Fruit fly (Drosophila melanogaster) whole organism, embryonic: Measurements from ENCODE around the gene trx.

Experiments used
- Ada2b ChIP-seq: fragments of 200-800 bp; sonication (Bioruptor generic); IDR thresholded peaks from 2 replicates; pipeline ENCODE4 v1.3.6; 2022; ENCODE audit warnings: missing biosample characterization, missing genetic modification characterization
- Atf-2 ChIP-seq: fragments of 200-800 bp; sonication (Bioruptor generic); optimal IDR thresholded peaks from 2 replicates; lab custom pipeline; 2016; ENCODE audit warnings: missing biosample characterization, missing genetic modification characterization
- CG10274 ChIP-seq: fragments of 200-800 bp; sonication (Bioruptor generic); optimal IDR thresholded peaks from 3 replicates; lab custom pipeline; 2017; ENCODE audit warnings: missing biosample characterization, mild to moderate bottlenecking, missing genetic modification characterization
- CG10959 ChIP-seq: fragments of 200-800 bp; sonication (Bioruptor generic); IDR thresholded peaks from 2 replicates; pipeline ENCODE4 v1.3.6; 2022; ENCODE audit warnings: missing biosample characterization, missing genetic modification characterization
- CG1233 ChIP-seq: fragments of 200-800 bp; sonication (Bioruptor generic); optimal IDR thresholded peaks from 4 replicates; lab custom pipeline; 2018; ENCODE audit warnings: missing biosample characterization, mild to moderate bottlenecking, missing genetic modification characterization
- CG13287 ChIP-seq: fragments of 200-800 bp; sonication (Bioruptor generic); IDR thresholded peaks from 2 replicates; pipeline ENCODE4 v1.3.6; 2022; ENCODE audit warnings: missing biosample characterization, missing genetic modification characterization; ENCODE audit not compliant: partially characterized antibody
- CG13624 ChIP-seq: fragments of 200-800 bp; sonication (Bioruptor generic); optimal IDR thresholded peaks from 2 replicates; lab custom pipeline; 2016; ENCODE audit warnings: missing biosample characterization, missing genetic modification characterization
- CG13894 ChIP-seq: fragments of 200-800 bp; sonication (Bioruptor generic); optimal IDR thresholded peaks from 3 replicates; lab custom pipeline; 2018; ENCODE audit warnings: missing biosample characterization, mild to moderate bottlenecking, missing genetic modification characterization, moderate library complexity
- CG14050 ChIP-seq: fragments of 200-800 bp; sonication (Bioruptor generic); IDR thresholded peaks from 3 replicates; pipeline ENCODE4 v1.3.6; 2022; ENCODE audit warnings: missing biosample characterization, missing genetic modification characterization
- CG14667 ChIP-seq: fragments of 200-800 bp; sonication (Bioruptor generic); IDR thresholded peaks from 2 replicates; pipeline ENCODE4 v1.3.6; 2022; ENCODE audit warnings: missing biosample characterization, missing genetic modification characterization
- CG17612 ChIP-seq: fragments of 200-800 bp; sonication (Bioruptor generic); IDR thresholded peaks from 2 replicates; pipeline ENCODE4 v1.3.6; 2022; ENCODE audit warnings: missing biosample characterization, missing genetic modification characterization
- CG18599 ChIP-seq: fragments of 200-800 bp; sonication (Bioruptor generic); optimal IDR thresholded peaks from 3 replicates; lab custom pipeline; 2017; ENCODE audit warnings: missing biosample characterization, missing genetic modification characterization, mild to moderate bottlenecking, moderate library complexity, missing genetic modification reagents
- CG34422 ChIP-seq: fragments of 200-800 bp; sonication (Bioruptor generic); IDR thresholded peaks from 3 replicates; pipeline ENCODE4 v1.3.6; 2022; ENCODE audit warnings: missing biosample characterization, missing genetic modification characterization
- CG3995 ChIP-seq: fragments of 200-800 bp; sonication (Bioruptor generic); optimal IDR thresholded peaks from 3 replicates; lab custom pipeline; 2016; ENCODE audit warnings: missing biosample characterization, missing genetic modification characterization
- CG4360 ChIP-seq: fragments of 200-800 bp; sonication (Bioruptor generic); IDR thresholded peaks from 2 replicates; pipeline ENCODE4 v1.3.6; 2022; ENCODE audit warnings: missing biosample characterization, missing genetic modification characterization
- CG4404 ChIP-seq: fragments of 200-800 bp; sonication (Bioruptor generic); IDR thresholded peaks from 2 replicates; pipeline ENCODE4 v1.3.6; 2022; ENCODE audit warnings: missing biosample characterization, missing genetic modification characterization
- CG4730 ChIP-seq: fragments of 200-800 bp; sonication (Bioruptor generic); IDR thresholded peaks from 2 replicates; pipeline ENCODE4 v1.3.6; 2022; ENCODE audit warnings: missing biosample characterization, missing genetic modification characterization
- CG4854 ChIP-seq: fragments of 200-800 bp; sonication (Bioruptor generic); optimal IDR thresholded peaks from 2 replicates; lab custom pipeline; 2016; ENCODE audit warnings: missing biosample characterization, missing genetic modification characterization, inconsistent platforms
- CG6175 ChIP-seq: fragments of 200-800 bp; sonication (Bioruptor generic); IDR thresholded peaks from 3 replicates; pipeline ENCODE4 v1.3.6; 2022; ENCODE audit warnings: missing biosample characterization, missing genetic modification characterization
- CG8281 ChIP-seq: fragments of 200-800 bp; sonication (Bioruptor generic); optimal IDR thresholded peaks from 2 replicates; lab custom pipeline; 2018; ENCODE audit warnings: missing biosample characterization, mild to moderate bottlenecking, missing genetic modification characterization, moderate library complexity
- Camta ChIP-seq: fragments of 200-800 bp; sonication (Bioruptor generic); optimal IDR thresholded peaks from 2 replicates; lab custom pipeline; 2016; ENCODE audit warnings: missing biosample characterization, missing genetic modification characterization
- CoRest ChIP-seq: fragments of 200-800 bp; sonication (Bioruptor generic); optimal IDR thresholded peaks from 3 replicates; lab custom pipeline; 2018; ENCODE audit warnings: missing biosample characterization, mild to moderate bottlenecking, missing genetic modification characterization, moderate library complexity
- Dad ChIP-seq: fragments of 200-800 bp; sonication (Bioruptor generic); optimal IDR thresholded peaks from 3 replicates; lab custom pipeline; 2016; ENCODE audit warnings: missing biosample characterization, missing genetic modification characterization
- Dfd ChIP-seq, 2 experiments: fragments of >200 bp; optimal IDR thresholded peaks; 2 replicates each; lab custom pipeline; 2017; ENCODE audit warnings: missing biosample characterization in 2 of 2, missing genetic modification characterization in 2 of 2
- Dref ChIP-seq: fragments of 200-800 bp; sonication (Bioruptor generic); IDR thresholded peaks from 2 replicates; pipeline ENCODE4 v1.3.6; 2022; ENCODE audit warnings: missing biosample characterization, missing genetic modification characterization
- Eip74EF ChIP-seq, 2 experiments: fragments of 200-800 bp in 1 of 2; fragments of >200 bp in 1 of 2; sonication (Bioruptor generic) in 1 of 2; optimal IDR thresholded peaks; 2 replicates each; lab custom pipeline; 2017 to 2019; ENCODE audit warnings: missing biosample characterization in 2 of 2, missing genetic modification characterization in 2 of 2, mild to moderate bottlenecking in 1 of 2, moderate library complexity in 1 of 2
- Ets65A ChIP-seq: fragments of 200-800 bp; sonication (Bioruptor generic); peaks from one replicate; lab custom pipeline; 2016; ENCODE audit warnings: missing biosample characterization, missing genetic modification characterization
- Hand ChIP-seq: fragments of 200-800 bp; sonication (Bioruptor generic); optimal IDR thresholded peaks from 2 replicates; lab custom pipeline; 2017; ENCODE audit warnings: mild to moderate bottlenecking, missing biosample characterization, missing genetic modification reagents, missing genetic modification characterization
- Hr3 ChIP-seq: fragments of 200-800 bp; sonication (Bioruptor generic); optimal IDR thresholded peaks from 3 replicates; lab custom pipeline; 2016; ENCODE audit warnings: missing biosample characterization, missing genetic modification characterization
- Hr78 ChIP-seq, 2 experiments: fragments of 200-800 bp in 1 of 2; fragments of >200 bp in 1 of 2; sonication (Bioruptor generic) in 1 of 2; optimal IDR thresholded peaks; 2 replicates each; lab custom pipeline; 2017 to 2019; ENCODE audit warnings: missing biosample characterization in 2 of 2, missing genetic modification characterization in 2 of 2, mild to moderate bottlenecking in 1 of 2, moderate library complexity in 1 of 2
- Max ChIP-seq: fragments of 200-800 bp; sonication (Bioruptor generic); optimal IDR thresholded peaks from 2 replicates; lab custom pipeline; 2016; ENCODE audit warnings: missing biosample characterization, mild to moderate bottlenecking, missing genetic modification characterization
- Opbp ChIP-seq: fragments of 200-800 bp; sonication (Bioruptor generic); IDR thresholded peaks from 3 replicates; pipeline ENCODE4 v1.3.6; 2022; ENCODE audit warnings: missing biosample characterization, missing genetic modification characterization; ENCODE audit not compliant: partially characterized antibody
- Sin3A ChIP-seq: fragments of >200 bp; optimal IDR thresholded peaks from 2 replicates; lab custom pipeline; 2018
- Sry-δ ChIP-seq: fragments of 200-800 bp; sonication (Bioruptor generic); optimal IDR thresholded peaks from 2 replicates; lab custom pipeline; 2016; ENCODE audit warnings: missing biosample characterization, missing genetic modification characterization
- amos ChIP-seq: fragments of 200-800 bp; sonication (Bioruptor generic); IDR thresholded peaks from 2 replicates; pipeline ENCODE4 v1.3.6; 2022; ENCODE audit warnings: missing biosample characterization, missing genetic modification characterization; ENCODE audit not compliant: partially characterized antibody
- ato ChIP-seq: fragments of 200-800 bp; sonication (Bioruptor generic); IDR thresholded peaks from 2 replicates; pipeline ENCODE4 v1.3.6; 2022; ENCODE audit warnings: missing biosample characterization, missing genetic modification characterization; ENCODE audit not compliant: partially characterized antibody
- cg ChIP-seq: fragments of 200-800 bp; sonication (Bioruptor generic); optimal IDR thresholded peaks from 3 replicates; lab custom pipeline; 2019; ENCODE audit warnings: missing biosample characterization, mild to moderate bottlenecking, missing genetic modification characterization, moderate library complexity
- crol ChIP-seq: fragments of 200-800 bp; sonication (Bioruptor generic); IDR thresholded peaks from 2 replicates; pipeline ENCODE4 v1.3.6; 2022; ENCODE audit warnings: missing biosample characterization, missing genetic modification characterization
- disco-r ChIP-seq: fragments of 200-800 bp; sonication (Bioruptor generic); optimal IDR thresholded peaks from 2 replicates; lab custom pipeline; 2016; ENCODE audit warnings: missing biosample characterization, missing genetic modification characterization
- ewg ChIP-seq: fragments of 200-800 bp; sonication (Bioruptor generic); optimal IDR thresholded peaks from 3 replicates; lab custom pipeline; 2017; ENCODE audit warnings: mild to moderate bottlenecking, missing biosample characterization, missing genetic modification reagents, missing genetic modification characterization
- eyg ChIP-seq: fragments of 200-800 bp; sonication (Bioruptor generic); optimal IDR thresholded peaks from 3 replicates; lab custom pipeline; 2016; ENCODE audit warnings: missing biosample characterization, missing genetic modification characterization
- fd102C ChIP-seq: fragments of 200-800 bp; sonication (Bioruptor generic); optimal IDR thresholded peaks from 2 replicates; lab custom pipeline; 2018; ENCODE audit warnings: missing biosample characterization, mild to moderate bottlenecking, missing genetic modification characterization, moderate library complexity
- gsb ChIP-seq: fragments of 200-800 bp; sonication (Bioruptor generic); IDR thresholded peaks from 2 replicates; pipeline ENCODE4 v1.3.6; 2022; ENCODE audit warnings: missing biosample characterization, missing genetic modification characterization
- h ChIP-seq: fragments of >200 bp; optimal IDR thresholded peaks from 2 replicates; lab custom pipeline; 2017
- lbe ChIP-seq: fragments of 200-800 bp; sonication (Bioruptor generic); optimal IDR thresholded peaks from 2 replicates; lab custom pipeline; 2016; ENCODE audit warnings: missing biosample characterization, mild to moderate bottlenecking, missing genetic modification characterization
- lilli ChIP-seq: fragments of 200-800 bp; sonication (Bioruptor generic); optimal IDR thresholded peaks from 3 replicates; lab custom pipeline; 2016; ENCODE audit warnings: missing biosample characterization, missing genetic modification characterization
- maf-S ChIP-seq: fragments of 200-800 bp; sonication (Bioruptor generic); optimal IDR thresholded peaks from 2 replicates; lab custom pipeline; 2016; ENCODE audit warnings: missing biosample characterization, missing genetic modification characterization
- org-1 ChIP-seq: fragments of 200-800 bp; sonication (Bioruptor generic); optimal IDR thresholded peaks from 2 replicates; lab custom pipeline; 2017; ENCODE audit warnings: missing biosample characterization, missing genetic modification characterization
- seq ChIP-seq: fragments of 200-800 bp; sonication (Bioruptor generic); IDR thresholded peaks from 2 replicates; pipeline ENCODE4 v1.3.6; 2022; ENCODE audit warnings: missing biosample characterization, missing genetic modification characterization
- sna ChIP-seq: fragments of 200-800 bp; sonication (Bioruptor generic); IDR thresholded peaks from 2 replicates; pipeline ENCODE4 v1.3.6; 2022; ENCODE audit warnings: missing biosample characterization, missing genetic modification characterization; ENCODE audit not compliant: partially characterized antibody
- tna ChIP-seq: fragments of 200-800 bp; sonication (Bioruptor generic); IDR thresholded peaks from 2 replicates; pipeline ENCODE4 v1.3.6; 2022; ENCODE audit warnings: missing biosample characterization, missing genetic modification characterization; ENCODE audit not compliant: partially characterized antibody

Gene trx

dm6 chr3R:14283042-14283626 lies 3.6 kb downstream of the trx start (continued):
- TF ChIP-seq CG14667 (GFP tag; lab: Robert Waterston, UW) (no peak), Hr78 (GFP tag; optimal IDR thresholded peaks at IDR 0.05; lab: Kevin White, UChicago) (no peak), CG13894 (tag; lab: Kevin White, UChicago) (no peak), CG4730 (GFP tag; lab: Robert Waterston, UW) (no peak), CG4404 (GFP tag; lab: Robert Waterston, UW) (no peak), Hand (GFP tag; lab: Kevin White, UChicago) (peak; percentile 11), CG10274 (GFP tag; lab: Kevin White, UChicago) (no peak), CG34422 (GFP tag; lab: Robert Waterston, UW) (no peak), Ada2b (GFP tag; lab: Robert Waterston, UW) (no peak), ewg (GFP tag; lab: Kevin White, UChicago) (peak; percentile 6), sna (GFP tag; lab: Robert Waterston, UW) (no peak), CG13624 (peak; percentile 54), Ets65A (GFP tag; lab: Kevin White, UChicago) (peak; percentile 79), Dfd (GFP tag; optimal IDR thresholded peaks at IDR 0.05; lab: Kevin White, UChicago) (no peak), amos (no peak), gsb (GFP tag; lab: Robert Waterston, UW) (no peak), h (lab: Kevin White, UChicago) (no peak), Opbp (GFP tag; lab: Robert Waterston, UW) (no peak), CG3995 (peak; percentile 2), Sry-δ (GFP tag; lab: Kevin White, UChicago) (peak; percentile 9), CG18599 (GFP tag; lab: Kevin White, UChicago) (peak; percentile 22), CG6175 (GFP tag; lab: Robert Waterston, UW) (no peak), Max (GFP tag; lab: Kevin White, UChicago) (no peak), maf-S (GFP tag; lab: Kevin White, UChicago) (peak; percentile 51), Camta (GFP tag; lab: Kevin White, UChicago) (peak; percentile 8), CG17612 (no peak), Hr3 (GFP tag; lab: Kevin White, UChicago) (peak; percentile 18), Sin3A (lab: Kevin White, UChicago) (no peak), disco-r (no peak), Dref (GFP tag; lab: Robert Waterston, UW) (no peak), lilli (GFP tag; lab: Kevin White, UChicago) (peak; percentile 54), CG14050 (no peak), crol (GFP tag; lab: Robert Waterston, UW) (no peak), CG8281 (no peak), CoRest (tag; lab: Kevin White, UChicago) (peak; percentile 63), seq (GFP tag; lab: Robert Waterston, UW) (no peak), CG13287 (GFP tag; lab: Robert Waterston, UW) (no peak), CG1233 (no peak), cg (GFP tag; lab: Kevin White, UChicago) (no peak), Dad (GFP tag; lab: Kevin White, UChicago) (no peak), Eip74EF (GFP tag; optimal IDR thresholded peaks at IDR 0.05; lab: Kevin White, UChicago) (peak in 1 of 2 experiments; percentile 18), eyg (GFP tag; lab: Kevin White, UChicago) (no peak), CG4854 (GFP tag; lab: Kevin White, UChicago) (peak; percentile 7), ato (GFP tag; lab: Robert Waterston, UW) (no peak), lbe (peak; percentile 68), org-1 (GFP tag; lab: Kevin White, UChicago) (no peak), Atf-2 (GFP tag; lab: Kevin White, UChicago) (peak; percentile 61), CG10959 (GFP tag; lab: Robert Waterston, UW) (no peak), CG4360 (GFP tag; lab: Robert Waterston, UW) (no peak), tna (GFP tag; lab: Robert Waterston, UW) (no peak), fd102C (no peak)
